Worm (Caenorhabditis elegans) whole organism, late embryonic: Measurements from ENCODE around the gene zhp-4.

ENCODE experiments used
- T23F11.4 ChIP-seq: fragments of 200-800 bp; sonication (Bioruptor generic); optimal IDR thresholded peaks from 2 replicates; lab custom pipeline; 2018; ENCODE audit warnings: mild to moderate bottlenecking, missing genetic modification characterization, missing compliant biosample characterization
- ama-1 ChIP-seq: fragments of 150-350 bp; optimal IDR thresholded peaks from 2 replicates; lab custom pipeline; 2014
- ceh-22 ChIP-seq: sonication (generic microtip); optimal IDR thresholded peaks from 2 replicates; lab custom pipeline; 2017; ENCODE audit warnings: missing biosample characterization, missing genetic modification characterization
- ceh-24 ChIP-seq: sonication (generic microtip); optimal IDR thresholded peaks from 2 replicates; lab custom pipeline; 2016; ENCODE audit warnings: mild to moderate bottlenecking, missing genetic modification characterization, missing compliant biosample characterization
- ceh-34 ChIP-seq: sonication (generic microtip); optimal IDR thresholded peaks from 2 replicates; lab custom pipeline; 2016; ENCODE audit warnings: mild to moderate bottlenecking, missing genetic modification characterization, missing compliant biosample characterization
- ceh-6 ChIP-seq: fragments of 200-800 bp; sonication (Bioruptor generic); optimal IDR thresholded peaks from 2 replicates; lab custom pipeline; 2018; ENCODE audit warnings: mild to moderate bottlenecking, missing genetic modification characterization, missing compliant biosample characterization
- dmd-4 ChIP-seq: sonication (generic microtip); optimal IDR thresholded peaks from 2 replicates; lab custom pipeline; 2016; ENCODE audit warnings: borderline replicate concordance, missing genetic modification characterization, missing compliant biosample characterization
- elt-2 ChIP-seq: sonication (generic microtip); optimal IDR thresholded peaks from 2 replicates; lab custom pipeline; 2016; ENCODE audit warnings: missing genetic modification reagents, missing genetic modification characterization, missing compliant biosample characterization
- elt-4 ChIP-seq: sonication (generic microtip); optimal IDR thresholded peaks from 2 replicates; lab custom pipeline; 2016; ENCODE audit warnings: missing genetic modification characterization, missing compliant biosample characterization
- ets-4 ChIP-seq: sonication (generic microtip); optimal IDR thresholded peaks from 2 replicates; lab custom pipeline; 2016; ENCODE audit warnings: missing genetic modification characterization, missing compliant biosample characterization
- fkh-10 ChIP-seq: fragments of 150-350 bp; optimal IDR thresholded peaks from 2 replicates; lab custom pipeline; 2014; ENCODE audit warnings: missing biosample characterization, missing genetic modification reagents, missing genetic modification characterization
- pag-3 ChIP-seq: sonication (generic microtip); optimal IDR thresholded peaks from 2 replicates; lab custom pipeline; 2016; ENCODE audit warnings: missing compliant biosample characterization, missing genetic modification characterization, borderline replicate concordance
- pqm-1 ChIP-seq: sonication (generic microtip); optimal IDR thresholded peaks from 2 replicates; lab custom pipeline; 2016; ENCODE audit warnings: missing genetic modification characterization, missing compliant biosample characterization
- rnt-1 ChIP-seq: sonication (generic microtip); optimal IDR thresholded peaks from 2 replicates; lab custom pipeline; 2016; ENCODE audit warnings: missing genetic modification characterization, missing compliant biosample characterization

ce11 chrV:19129497-19130212, 28.1 kb upstream of the zhp-4 start:
- TF ChIP-seq dmd-4 (no peak), elt-4 (tag; lab: Kevin White, UChicago) (no peak), ceh-34 (tag; lab: Kevin White, UChicago) (no peak), elt-2 (tag; lab: Kevin White, UChicago) (no peak), pag-3 (tag; lab: Kevin White, UChicago) (no peak), ceh-6 (GFP tag; lab: Kevin White, UChicago) (no peak), fkh-10 (GFP tag; lab: Kevin White, UChicago) (no peak), rnt-1 (tag; lab: Kevin White, UChicago) (no peak), T23F11.4 (no peak), ets-4 (tag; lab: Kevin White, UChicago) (no peak), ama-1 (lab: Kevin White, UChicago) (no peak), ceh-24 (no peak), pqm-1 (no peak), ceh-22 (tag; lab: Kevin White, UChicago) (no peak)
